Worm (Caenorhabditis elegans) whole organism, midembryonic: ENCODE results near the gene flp-5.
A peak's percentile ranks its signal among the peaks of the same experiment; 100 is the strongest.
"Not testable (repeated sequence)": the region's sequence is repeated elsewhere in the genome, so short reads cannot be mapped to it uniquely, and the experiment has no call there.

Experiments
- T22C8.4 ChIP-seq: fragments of 200-800 bp; sonication (Bioruptor generic); IDR thresholded peaks from 2 replicates; pipeline ENCODE4 v1.3.6; 2022; ENCODE audit warnings: missing genetic modification characterization, missing compliant biosample characterization
- cog-1 ChIP-seq: sonication (generic microtip); optimal IDR thresholded peaks from 2 replicates; lab custom pipeline; 2016; ENCODE audit warnings: missing genetic modification characterization, missing compliant biosample characterization
- flt-1 ChIP-seq: fragments of 200-800 bp; sonication (Bioruptor generic); IDR thresholded peaks from 2 replicates; pipeline ENCODE4 v1.3.6; 2022; ENCODE audit warnings: missing genetic modification characterization, missing compliant biosample characterization
- klf-2 ChIP-seq: fragments of 200-800 bp; sonication (Bioruptor generic); conservative IDR thresholded peaks from 2 replicates; pipeline ENCODE4 v1.3.6; 2022; ENCODE audit warnings: missing genetic modification reagents, missing genetic modification characterization, missing compliant biosample characterization
- med-1 ChIP-seq: sonication (generic microtip); optimal IDR thresholded peaks from 2 replicates; lab custom pipeline; 2017; ENCODE audit warnings: missing genetic modification characterization, mild to moderate bottlenecking, missing compliant biosample characterization, antibody characterized with exemption, missing genetic modification reagents; ENCODE audit not compliant: insufficient read depth
- ref-1 ChIP-seq: fragments of 200-800 bp; sonication (Bioruptor generic); conservative IDR thresholded peaks from 2 replicates; pipeline ENCODE4 v1.3.6; 2022; ENCODE audit warnings: missing genetic modification reagents, missing genetic modification characterization, missing compliant biosample characterization
- tab-1 ChIP-seq: fragments of 200-800 bp; sonication (Bioruptor generic); IDR thresholded peaks from 2 replicates; pipeline ENCODE4 v1.3.6; 2022; ENCODE audit warnings: missing genetic modification characterization, missing compliant biosample characterization
- ztf-23 ChIP-seq: fragments of 200-800 bp; sonication (Bioruptor generic); IDR thresholded peaks from 2 replicates; pipeline ENCODE4 v1.3.6; 2022; ENCODE audit warnings: missing genetic modification reagents, missing genetic modification characterization, missing compliant biosample characterization
- ztf-29 ChIP-seq: fragments of 200-800 bp; sonication (Bioruptor generic); IDR thresholded peaks from 2 replicates; pipeline ENCODE4 v1.3.6; 2022; ENCODE audit warnings: missing genetic modification reagents, missing genetic modification characterization, missing compliant biosample characterization

The flp-5 gene

DNA sequence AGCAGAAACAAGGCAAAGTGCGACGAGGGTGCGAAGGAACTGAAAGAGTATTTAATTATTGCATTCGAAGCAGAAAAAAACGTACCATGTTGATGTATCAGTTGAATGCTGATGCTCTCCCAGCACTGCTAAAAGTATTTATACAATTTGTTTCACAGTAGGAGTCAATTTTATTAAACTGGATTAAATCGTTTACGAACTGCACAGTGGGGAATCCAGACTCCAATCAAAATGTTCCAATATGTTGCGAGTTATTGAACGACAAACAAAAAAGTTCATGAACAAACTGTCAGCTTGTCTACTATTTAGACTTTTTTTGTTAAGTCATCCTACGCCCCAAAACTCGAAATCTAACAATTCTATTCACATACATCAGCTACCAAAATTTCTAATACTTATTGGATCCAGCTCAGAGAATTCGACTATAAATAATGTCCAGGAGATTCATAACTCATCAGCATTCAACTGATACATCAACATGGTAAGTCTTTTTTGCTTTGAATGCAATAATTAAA, 10.3 kb downstream of the flp-5 start, which contains the start of the genes nspc-4 and nspc-5:
Gene nspc-4 (minus strand): TSS at position 101 of the 515 bp plus-strand sequence.
Gene nspc-5 (plus strand): TSS at position 465 of the 515 bp plus-strand sequence.
- not testable (repeated sequence) for TF ChIP-seq ztf-29 (GFP tag; lab: Robert Waterston, UW); klf-2 (GFP tag; lab: Robert Waterston, UW); flt-1

DNA sequence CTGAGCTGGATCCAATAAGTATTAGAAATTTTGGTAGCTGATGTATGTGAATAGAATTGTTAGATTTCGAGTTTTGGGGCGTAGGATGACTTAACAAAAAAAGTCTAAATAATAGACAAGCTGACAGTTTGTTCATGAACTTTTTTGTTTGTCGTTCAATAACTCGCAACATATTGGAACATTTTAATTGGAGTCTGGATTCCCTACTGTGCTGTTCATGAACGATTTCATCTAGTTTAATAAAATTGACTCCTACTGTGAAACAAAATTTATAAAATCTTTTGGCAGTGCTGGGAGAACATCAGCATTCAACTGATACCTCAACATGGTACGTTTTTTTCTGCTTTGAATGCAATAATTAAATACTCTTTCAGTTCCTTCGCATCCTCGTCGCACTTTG, 13.5 kb downstream of the flp-5 start, which contains the start of gene nspc-7:
Gene nspc-7 (plus strand): TSS at position 301 of the 400 bp plus-strand sequence.
- TF ChIP-seq ztf-29 (GFP tag; lab: Robert Waterston, UW); med-1 (GFP tag; lab: Kevin White, UChicago); tab-1 (GFP tag; lab: Robert Waterston, UW): not testable (repeated sequence)

DNA sequence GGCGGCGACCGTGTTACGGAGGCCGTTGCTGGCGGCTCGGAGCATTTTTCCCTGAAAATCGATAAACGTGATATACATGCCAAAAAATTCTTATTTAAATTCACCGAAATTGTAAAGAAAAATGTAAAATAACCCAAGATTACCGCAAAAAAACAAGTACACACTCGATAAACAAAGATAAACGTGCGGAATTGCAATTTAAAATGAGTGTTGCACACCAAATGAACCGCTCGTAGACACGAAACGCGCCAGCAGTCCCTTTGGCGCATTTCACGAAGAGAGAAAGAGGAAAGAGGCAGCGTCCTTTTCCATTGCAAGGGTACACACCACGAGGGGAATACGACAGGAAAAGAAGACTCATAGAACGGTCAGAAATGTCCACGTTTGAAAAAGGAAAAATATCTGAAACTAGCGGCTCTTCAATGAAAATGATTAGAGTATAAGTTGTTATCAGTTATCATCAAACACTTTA, 18.0 kb downstream of the flp-5 start, which contains the start of gene sdha-1:
Gene sdha-1 (minus strand): TSS at position 51 of the 472 bp plus-strand sequence.
- no peak for TF ChIP-seq ztf-29 (GFP tag; lab: Robert Waterston, UW)
- TF ChIP-seq cog-1 (tag; lab: Kevin White, UChicago) = peak; percentile 10
- TF ChIP-seq ztf-23 (GFP tag; lab: Robert Waterston, UW) = no peak

DNA sequence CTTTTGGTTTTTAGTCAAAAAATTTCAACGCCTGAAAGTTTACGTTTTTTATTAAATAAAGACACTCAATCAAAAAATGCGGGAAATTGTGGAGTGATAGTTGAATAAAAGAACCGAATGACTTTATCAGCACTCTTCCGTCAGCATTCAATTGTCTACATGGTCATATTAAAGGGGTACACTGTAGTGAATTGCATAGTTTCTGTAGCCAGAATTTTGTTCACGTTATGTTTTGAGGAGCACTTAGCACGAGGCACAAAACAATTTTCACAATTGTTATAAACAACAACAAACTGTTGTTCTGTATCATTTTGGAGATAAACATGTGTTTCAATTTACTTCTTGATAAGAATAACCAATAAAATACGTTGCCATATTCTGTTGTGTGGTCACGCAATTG, 21.0 kb downstream of the flp-5 start, which contains the start of gene D2021.4:
Gene D2021.4 (minus strand): TSS at position 48 of the 400 bp plus-strand sequence.
- TF ChIP-seq klf-2 (GFP tag; lab: Robert Waterston, UW) (no peak), med-1 (GFP tag; lab: Kevin White, UChicago) (no peak), ztf-23 (GFP tag; lab: Robert Waterston, UW) (no peak), T22C8.4 (GFP tag; lab: Robert Waterston, UW) (no peak), tab-1 (GFP tag; lab: Robert Waterston, UW) (no peak), cog-1 (tag; lab: Kevin White, UChicago) (no peak), flt-1 (no peak), ref-1 (GFP tag; lab: Robert Waterston, UW) (no peak), ztf-29 (GFP tag; lab: Robert Waterston, UW) (no peak)

- no peak for TF ChIP-seq ztf-29 (GFP tag; lab: Robert Waterston, UW)
- no peak for TF ChIP-seq tab-1 (GFP tag; lab: Robert Waterston, UW)
- TF ChIP-seq ztf-23 (GFP tag; lab: Robert Waterston, UW) = no peak
- TF ChIP-seq klf-2 (GFP tag; lab: Robert Waterston, UW) = no peak
- no peak for TF ChIP-seq cog-1 (tag; lab: Kevin White, UChicago)
- TF ChIP-seq med-1 (GFP tag; lab: Kevin White, UChicago) = no peak
- TF ChIP-seq ref-1 (GFP tag; lab: Robert Waterston, UW) = no peak
- no peak for TF ChIP-seq flt-1
- no peak for TF ChIP-seq T22C8.4 (GFP tag; lab: Robert Waterston, UW)
Measured at ce11 chrX:8550099-8550498, 22.0 kb downstream of the flp-5 start.

DNA sequence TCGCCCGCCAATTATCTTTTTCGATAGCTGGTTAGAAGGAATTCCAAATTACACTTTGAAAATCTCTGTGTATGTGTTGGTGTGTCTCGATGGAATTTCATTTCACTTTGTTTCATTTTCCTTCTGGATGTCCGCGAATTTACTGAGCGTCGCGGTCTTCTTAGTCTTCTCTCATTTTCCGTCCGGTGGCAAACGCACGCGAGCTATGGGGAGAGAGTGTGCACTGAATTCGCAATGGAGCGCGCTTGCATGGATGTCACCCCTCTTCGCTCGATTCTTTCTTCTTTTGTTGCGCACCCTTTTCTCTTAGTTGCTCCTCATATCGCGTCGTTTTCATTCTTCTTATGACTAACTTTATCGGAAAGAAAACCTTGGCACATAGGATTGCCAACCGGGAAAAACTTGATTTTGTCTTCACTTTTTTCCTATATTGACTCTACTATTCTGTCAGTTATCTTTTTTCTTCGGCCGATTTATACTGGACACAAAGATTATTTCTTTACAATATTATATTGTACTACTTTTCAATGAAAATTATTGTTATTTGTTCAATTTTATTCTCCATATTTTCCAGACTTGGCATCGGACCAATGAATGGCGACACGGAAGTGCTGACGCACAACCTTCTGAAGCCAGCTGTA, 23.8 kb downstream of the flp-5 start, which contains the start of gene dhhc-14:
Gene dhhc-14 (plus strand): TSS at position 591 of the 641 bp plus-strand sequence.
- TF ChIP-seq tab-1 (GFP tag; lab: Robert Waterston, UW) (no peak), cog-1 (tag; lab: Kevin White, UChicago) (peak; percentile 37), T22C8.4 (GFP tag; lab: Robert Waterston, UW) (no peak), flt-1 (0 out of 2 replicates have a peak, but pooled peaks have one; percentile 52), ztf-23 (GFP tag; lab: Robert Waterston, UW) (peak; percentile 64; the same call in 1 of the 2 replicates)

ce11 chrX:8554029-8554428, 26.0 kb downstream of the flp-5 start:
- no peak for TF ChIP-seq ztf-23 (GFP tag; lab: Robert Waterston, UW)
- TF ChIP-seq ref-1 (GFP tag; lab: Robert Waterston, UW) = no peak
- no peak for TF ChIP-seq cog-1 (tag; lab: Kevin White, UChicago)
- TF ChIP-seq tab-1 (GFP tag; lab: Robert Waterston, UW) = no peak
- no peak for TF ChIP-seq ztf-29 (GFP tag; lab: Robert Waterston, UW)
- TF ChIP-seq T22C8.4 (GFP tag; lab: Robert Waterston, UW) = no peak
- no peak for TF ChIP-seq klf-2 (GFP tag; lab: Robert Waterston, UW)
- no peak for TF ChIP-seq med-1 (GFP tag; lab: Kevin White, UChicago)
- TF ChIP-seq flt-1 = no peak

DNA sequence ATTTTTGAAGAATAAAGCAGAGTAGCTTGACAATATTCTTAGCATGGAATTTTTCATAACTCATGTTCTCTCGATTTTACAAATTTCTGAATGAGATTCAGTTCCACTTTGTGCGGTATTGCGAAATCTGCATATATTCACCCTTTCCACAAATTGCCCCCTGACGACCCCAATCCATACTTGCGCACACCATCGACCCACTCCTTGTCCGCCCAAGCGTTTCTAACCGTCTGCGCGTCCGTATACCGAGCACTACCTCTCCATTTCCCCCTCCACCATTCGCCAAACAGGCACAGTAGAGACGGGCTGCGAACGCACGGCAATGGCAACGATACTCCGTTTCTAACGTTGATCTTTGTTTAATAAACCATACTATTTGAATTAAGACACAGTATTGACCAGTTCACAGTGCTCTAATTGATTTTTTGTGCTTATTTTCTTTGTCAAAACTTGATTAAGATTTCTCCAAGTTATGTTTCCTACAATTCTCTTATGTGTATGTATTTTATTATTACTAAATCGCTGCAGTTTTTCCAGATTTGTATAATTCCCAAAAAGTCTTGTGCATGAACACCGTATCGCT, 28.7 kb downstream of the flp-5 start, which contains the start of gene utx-1:
Gene utx-1 (plus strand): TSS at position 533 of the 583 bp plus-strand sequence.
- peak; percentile 3 for TF ChIP-seq cog-1 (tag; lab: Kevin White, UChicago)
- TF ChIP-seq ztf-29 (GFP tag; lab: Robert Waterston, UW) = no peak
- no peak for TF ChIP-seq ref-1 (GFP tag; lab: Robert Waterston, UW)
- peak; percentile 54; the same call in 1 of the 2 replicates for TF ChIP-seq T22C8.4 (GFP tag; lab: Robert Waterston, UW)
- TF ChIP-seq tab-1 (GFP tag; lab: Robert Waterston, UW) = peak; percentile 8; the same call in 1 of the 2 replicates
- TF ChIP-seq klf-2 (GFP tag; lab: Robert Waterston, UW) = no peak

- TF ChIP-seq ztf-23 (GFP tag; lab: Robert Waterston, UW) = no peak
- TF ChIP-seq T22C8.4 (GFP tag; lab: Robert Waterston, UW) = no peak
- TF ChIP-seq ref-1 (GFP tag; lab: Robert Waterston, UW) = no peak
- TF ChIP-seq tab-1 (GFP tag; lab: Robert Waterston, UW) = no peak
- no peak for TF ChIP-seq klf-2 (GFP tag; lab: Robert Waterston, UW)
- no peak for TF ChIP-seq cog-1 (tag; lab: Kevin White, UChicago)
- no peak for TF ChIP-seq flt-1
- no peak for TF ChIP-seq ztf-29 (GFP tag; lab: Robert Waterston, UW)
- no peak for TF ChIP-seq med-1 (GFP tag; lab: Kevin White, UChicago)
Measured at ce11 chrX:8562586-8562985, 34.5 kb downstream of the flp-5 start.
